Fruit fly (Drosophila melanogaster): ENCODE data around the gene RpL30.

The RpL30 gene

dm6 chr2L:19045111-19045560 is 36.0 kb upstream of the RpL30 start, which contains the start of the genes Ttc19 and Acn (continued):
- TF ChIP-seq gem (tag; optimal IDR thresholded peaks at IDR 0.05) (peak; percentile 88), CG7357 (GFP tag; IDR thresholded peaks at IDR 0.05) (peak; percentile 49; the same call in 1 of the 3 replicates), CG17612 (GFP tag; IDR thresholded peaks at IDR 0.05) (peak; percentile 34; the same call in 1 of the 2 replicates), E2f2 (GFP tag; IDR thresholded peaks at IDR 0.05) (peak; percentile 71), CG6765 (GFP tag; optimal IDR thresholded peaks at IDR 0.05) (peak; percentile 45), CG4282 (GFP tag; optimal IDR thresholded peaks at IDR 0.05) (peak; percentile 89), CG34376 (GFP tag; optimal IDR thresholded peaks at IDR 0.05) (peak; percentile 75), D19A (tag; optimal IDR thresholded peaks at IDR 0.05) (no peak), CG10979 (tag; optimal IDR thresholded peaks at IDR 0.05) (peak; percentile 77), CG10959 (GFP tag; IDR thresholded peaks at IDR 0.05) (peak; percentile 74), dimm (GFP tag; IDR thresholded peaks at IDR 0.05) (peak; percentile 48), CG12942 (GFP tag; optimal IDR thresholded peaks at IDR 0.05) (peak; percentile 79), dpn (GFP tag; optimal IDR thresholded peaks at IDR 0.05) (peak; percentile 72 to 92), CG2202 (tag; optimal IDR thresholded peaks at IDR 0.05) (peak; percentile 66), CG30431 (GFP tag; optimal IDR thresholded peaks at IDR 0.05) (peak; percentile 37), CG17186 (GFP tag; optimal IDR thresholded peaks at IDR 0.05) (peak; percentile 81), CG17359 (tag; optimal IDR thresholded peaks at IDR 0.05) (peak; percentile 82), sob (GFP tag; IDR thresholded peaks at IDR 0.05) (peak; percentile 91), CG10654 (GFP tag; optimal IDR thresholded peaks at IDR 0.05) (peak; percentile 61), CG32532 (GFP tag; IDR thresholded peaks at IDR 0.05) (peak; percentile 87), sqz (GFP tag; optimal IDR thresholded peaks at IDR 0.05) (no peak), CG18599 (GFP tag; optimal IDR thresholded peaks at IDR 0.05) (peak; percentile 81), jing (GFP tag; optimal IDR thresholded peaks at IDR 0.05) (no peak), tap (tag; optimal IDR thresholded peaks at IDR 0.05) (peak; percentile 63), Gug (GFP tag; IDR thresholded peaks at IDR 0.05) (peak; percentile 83; the same call in 3 of the 4 replicates), CG17568 (GFP tag; optimal IDR thresholded peaks at IDR 0.05) (no peak), Atf3 (GFP tag; optimal IDR thresholded peaks at IDR 0.05) (peak; percentile 85), gsb-n (tag; optimal IDR thresholded peaks at IDR 0.05) (no peak), ewg (GFP tag; optimal IDR thresholded peaks at IDR 0.05) (peak; percentile 66), gro (GFP tag; optimal IDR thresholded peaks at IDR 0.05) (peak; percentile 91), gt (GFP tag; IDR thresholded peaks at IDR 0.05) (0 out of 2 replicates have a peak, but pooled peaks have one; percentile 40), nmo (GFP tag; optimal IDR thresholded peaks at IDR 0.05) (peak; percentile 91), bigmax (GFP tag; optimal IDR thresholded peaks at IDR 0.05) (no peak), HLHmδ (GFP tag; optimal IDR thresholded peaks at IDR 0.05) (no peak), Atf6 (GFP tag; IDR thresholded peaks at IDR 0.05) (peak; percentile 82), CG14014 (GFP tag; IDR thresholded peaks at IDR 0.05) (peak; percentile 78), CG6689 (GFP tag; IDR thresholded peaks at IDR 0.05) (peak; percentile 78), CG4707 (GFP tag; optimal IDR thresholded peaks at IDR 0.05) (peak; percentile 25), CG6791 (GFP tag; IDR thresholded peaks at IDR 0.05; ENCODE audit: partially characterized antibody) (peak; percentile 96), crc (GFP tag; optimal IDR thresholded peaks at IDR 0.05) (peak; percentile 84), Nf-YB (GFP tag; optimal IDR thresholded peaks at IDR 0.05) (peak; percentile 53), Opbp (GFP tag; IDR thresholded peaks at IDR 0.05; ENCODE audit: partially characterized antibody) (peak; percentile 96), Hmr (GFP tag; optimal IDR thresholded peaks at IDR 0.05) (no peak), CG10267 (tag; optimal IDR thresholded peaks at IDR 0.05) (peak; percentile 94), CG7786 (GFP tag; optimal IDR thresholded peaks at IDR 0.05) (peak; percentile 91), nau (GFP tag; optimal IDR thresholded peaks at IDR 0.05) (no peak), CG12155 (GFP tag; optimal IDR thresholded peaks at IDR 0.05) (peak; percentile 77), wdn (GFP tag; IDR thresholded peaks at IDR 0.05) (peak; percentile 83), usp (GFP tag; optimal IDR thresholded peaks at IDR 0.05) (no peak), HHEX (GFP tag; optimal IDR thresholded peaks at IDR 0.05) (peak; percentile 57)

All from whole organism, embryonic.